Fruit fly (Drosophila melanogaster) Kc167 (cell line): ENCODE results near the gene Nepl6.

Source experiments
- Myc ChIP-seq: fragments of >200 bp; optimal IDR thresholded peaks from 2 replicates; lab custom pipeline; 2017; ENCODE audit warnings: missing external identifiers
- Sin3A ChIP-seq: fragments of >200 bp; optimal IDR thresholded peaks from 2 replicates; lab custom pipeline; 2018; ENCODE audit warnings: missing external identifiers
- h ChIP-seq: fragments of >200 bp; optimal IDR thresholded peaks from 3 replicates; lab custom pipeline; 2018; ENCODE audit warnings: missing external identifiers
- insv ChIP-seq: fragments of >200 bp; optimal IDR thresholded peaks from 3 replicates; lab custom pipeline; 2018; ENCODE audit warnings: missing external identifiers
- psq ChIP-seq: fragments of >200 bp; optimal IDR thresholded peaks from 2 replicates; lab custom pipeline; 2017; ENCODE audit warnings: missing external identifiers
- ttk ChIP-seq: sonication (Bioruptor generic); optimal IDR thresholded peaks from 2 replicates; lab custom pipeline; 2017; ENCODE audit warnings: missing external identifiers

dm6 chr2L:6337843-6338366, 47.4 kb downstream of the Nepl6 start:
- TF ChIP-seq Sin3A (lab: Kevin White, UChicago) (no peak), psq (no peak), insv (lab: Kevin White, UChicago) (no peak), ttk (lab: Kevin White, UChicago) (no peak), h (no peak), Myc (no peak)
